Fruit fly (Drosophila melanogaster): ENCODE measurements around the gene Wnt4.

The Wnt4 gene

dm6 chr2L:7249293-7249819 is 27.6 kb downstream of the Wnt4 start, which contains the start of gene Ndae1 (continued):
- TF ChIP-seq CG9932 (GFP tag; IDR thresholded peaks at IDR 0.05) (no peak), Fer3 (tag; optimal IDR thresholded peaks at IDR 0.05) (no peak), Trl (optimal IDR thresholded peaks at IDR 0.05) (peak; percentile 74 to 81), Trl (GFP tag; optimal IDR thresholded peaks at IDR 0.05) (no peak), Ets65A (GFP tag) (peak; percentile 20), sna (GFP tag; IDR thresholded peaks at IDR 0.05; ENCODE audit: partially characterized antibody) (0 out of 2 replicates have a peak, but pooled peaks have one; percentile 25), CG6791 (GFP tag; IDR thresholded peaks at IDR 0.05; ENCODE audit: partially characterized antibody) (no peak)

DNA sequence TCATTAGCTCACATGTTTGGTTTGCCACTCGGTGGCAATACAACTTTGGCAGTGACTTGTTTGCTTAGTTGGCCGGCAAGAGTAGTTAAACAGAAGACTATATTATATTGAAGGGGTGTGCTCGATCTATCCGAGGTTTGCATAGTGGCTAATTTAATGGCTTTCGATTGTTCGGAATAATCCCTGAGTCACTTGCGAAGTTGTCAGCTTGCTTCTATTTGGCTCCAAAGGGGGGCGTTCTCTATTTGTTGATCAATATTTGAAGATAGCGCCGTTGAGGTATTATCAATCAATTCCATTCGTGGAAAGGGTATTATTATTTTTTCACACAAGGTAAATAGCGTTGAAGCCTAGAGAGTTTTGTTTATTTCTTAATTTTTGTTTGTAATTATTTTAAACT is 28.9 kb downstream of the Wnt4 start:
- no peak for TF ChIP-seq CG31224 (GFP tag; IDR thresholded peaks at IDR 0.05)
- TF ChIP-seq CG2889 (GFP tag; IDR thresholded peaks at IDR 0.05): no peak
- TF ChIP-seq CG10979 (tag; optimal IDR thresholded peaks at IDR 0.05): no peak
- TF ChIP-seq CG18599 (GFP tag; optimal IDR thresholded peaks at IDR 0.05): peak; percentile 35
- TF ChIP-seq ci (GFP tag; IDR thresholded peaks at IDR 0.05): no peak
- no peak for TF ChIP-seq CG10654 (GFP tag; optimal IDR thresholded peaks at IDR 0.05)
- no peak for TF ChIP-seq rib (GFP tag; IDR thresholded peaks at IDR 0.05)
- no peak for TF ChIP-seq HLH54F (GFP tag; optimal IDR thresholded peaks at IDR 0.05)
- peak; percentile 42 for TF ChIP-seq gro (GFP tag; optimal IDR thresholded peaks at IDR 0.05)
- TF ChIP-seq unc-4 (GFP tag; IDR thresholded peaks at IDR 0.05; ENCODE audit: partially characterized antibody): no peak
- no peak for TF ChIP-seq CG6791 (GFP tag; IDR thresholded peaks at IDR 0.05; ENCODE audit: partially characterized antibody)
- TF ChIP-seq aop (GFP tag; IDR thresholded peaks at IDR 0.05): no peak
- peak; percentile 41 for TF ChIP-seq CG3281 (GFP tag; optimal IDR thresholded peaks at IDR 0.05)
- no peak for TF ChIP-seq CG3407 (GFP tag; optimal IDR thresholded peaks at IDR 0.05)
- TF ChIP-seq repo (GFP tag; optimal IDR thresholded peaks at IDR 0.05): peak; percentile 3
- no peak for TF ChIP-seq Ravus (GFP tag; IDR thresholded peaks at IDR 0.05)
- no peak for TF ChIP-seq az2 (GFP tag; optimal IDR thresholded peaks at IDR 0.05)
- TF ChIP-seq E2f2 (GFP tag; IDR thresholded peaks at IDR 0.05): no peak
- TF ChIP-seq CG10147 (GFP tag; optimal IDR thresholded peaks at IDR 0.05): no peak
- TF ChIP-seq CG34224 (GFP tag; IDR thresholded peaks at IDR 0.05; ENCODE audit: partially characterized antibody): no peak
- no peak for TF ChIP-seq CG1832 (GFP tag; optimal IDR thresholded peaks at IDR 0.05)
- 0 out of 3 replicates have a peak, but pooled peaks have one; percentile 24 for TF ChIP-seq dysf (GFP tag; IDR thresholded peaks at IDR 0.05)
- TF ChIP-seq fu2 (GFP tag; optimal IDR thresholded peaks at IDR 0.05): no peak
- no peak for TF ChIP-seq CG13296 (GFP tag; optimal IDR thresholded peaks at IDR 0.05)
- TF ChIP-seq ewg (GFP tag; optimal IDR thresholded peaks at IDR 0.05): no peak
- no peak for TF ChIP-seq CG32772 (GFP tag; IDR thresholded peaks at IDR 0.05)
- TF ChIP-seq Mrtf (GFP tag; IDR thresholded peaks at IDR 0.05): no peak
- no peak for TF ChIP-seq CG2875 (GFP tag; optimal IDR thresholded peaks at IDR 0.05)
- no peak for TF ChIP-seq E2f1 (GFP tag; IDR thresholded peaks at IDR 0.05)
- TF ChIP-seq trh (GFP tag; optimal IDR thresholded peaks at IDR 0.05): no peak
- no peak for TF ChIP-seq pho (GFP tag; optimal IDR thresholded peaks at IDR 0.05)
- no peak for TF ChIP-seq chn (GFP tag; optimal IDR thresholded peaks at IDR 0.05)
- no peak for TF ChIP-seq CG3847 (GFP tag; IDR thresholded peaks at IDR 0.05)
- TF ChIP-seq mld (GFP tag; IDR thresholded peaks at IDR 0.05; ENCODE audit: partially characterized antibody): no peak
- no peak for TF ChIP-seq Ets65A (GFP tag)
- no peak for TF ChIP-seq Poxn (GFP tag; IDR thresholded peaks at IDR 0.05)
- peak; percentile 24 for TF ChIP-seq Vsx1 (GFP tag; optimal IDR thresholded peaks at IDR 0.05)
- no peak for TF ChIP-seq CG6765 (GFP tag; optimal IDR thresholded peaks at IDR 0.05)
- TF ChIP-seq CG15514 (GFP tag; optimal IDR thresholded peaks at IDR 0.05): peak; percentile 33
- TF ChIP-seq zen (tag; optimal IDR thresholded peaks at IDR 0.05): no peak
- TF ChIP-seq CG2120 (GFP tag; optimal IDR thresholded peaks at IDR 0.05): peak; percentile 42
- peak; percentile 1 for TF ChIP-seq PHDP (tag; optimal IDR thresholded peaks at IDR 0.05)
- TF ChIP-seq sr (GFP tag; IDR thresholded peaks at IDR 0.05): no peak
- TF ChIP-seq CG10462 (GFP tag; optimal IDR thresholded peaks at IDR 0.05): no peak
- TF ChIP-seq klu (GFP tag; IDR thresholded peaks at IDR 0.05): no peak

Measured in whole organism, embryonic.